Fruit fly (Drosophila melanogaster) whole organism, embryonic: ENCODE data around the gene CG32182.

Source experiments
- Asciz ChIP-seq: fragments of 200-800 bp; sonication (Bioruptor generic); optimal IDR thresholded peaks from 2 replicates; lab custom pipeline; 2017; ENCODE audit warnings: missing biosample characterization, mild to moderate bottlenecking, missing genetic modification characterization, missing genetic modification reagents
- B-H1 ChIP-seq: fragments of 200-800 bp; sonication (Bioruptor generic); IDR thresholded peaks from 3 replicates; pipeline ENCODE4 v1.3.6; 2022; ENCODE audit warnings: missing biosample characterization, missing genetic modification characterization
- CG10543 ChIP-seq: fragments of 200-800 bp; sonication (Bioruptor generic); optimal IDR thresholded peaks from 3 replicates; lab custom pipeline; 2017; ENCODE audit warnings: missing biosample characterization, mild to moderate bottlenecking, missing genetic modification characterization, moderate library complexity
- CG10979 ChIP-seq: fragments of 200-800 bp; sonication (Bioruptor generic); optimal IDR thresholded peaks from 2 replicates; lab custom pipeline; 2018; ENCODE audit warnings: missing biosample characterization, mild to moderate bottlenecking, missing genetic modification characterization, moderate library complexity
- CG11695 ChIP-seq: fragments of 200-800 bp; sonication (Bioruptor generic); IDR thresholded peaks from 3 replicates; pipeline ENCODE4 v1.3.6; 2022; ENCODE audit warnings: missing biosample characterization, missing genetic modification characterization
- CG12236 ChIP-seq: fragments of 200-800 bp; sonication (Bioruptor generic); optimal IDR thresholded peaks from 2 replicates; lab custom pipeline; 2016; ENCODE audit warnings: missing biosample characterization, missing genetic modification characterization
- CG12744 ChIP-seq: fragments of 200-800 bp; sonication (Bioruptor generic); optimal IDR thresholded peaks from 2 replicates; lab custom pipeline; 2016; ENCODE audit warnings: missing biosample characterization, missing genetic modification characterization
- CG14710 ChIP-seq: fragments of 200-800 bp; sonication (Bioruptor generic); optimal IDR thresholded peaks from 3 replicates; lab custom pipeline; 2019; ENCODE audit warnings: missing biosample characterization, mild to moderate bottlenecking, missing genetic modification characterization, moderate library complexity
- CG15011 ChIP-seq: fragments of 200-800 bp; sonication (Bioruptor generic); optimal IDR thresholded peaks from 3 replicates; lab custom pipeline; 2018; ENCODE audit warnings: missing biosample characterization, mild to moderate bottlenecking, missing genetic modification characterization
- CG17568 ChIP-seq: fragments of 200-800 bp; sonication (Bioruptor generic); optimal IDR thresholded peaks from 2 replicates; lab custom pipeline; 2018; ENCODE audit warnings: missing biosample characterization, mild to moderate bottlenecking, missing genetic modification characterization, moderate library complexity
- CG18619 ChIP-seq: fragments of 200-800 bp; sonication (Bioruptor generic); optimal IDR thresholded peaks from 3 replicates; lab custom pipeline; 2017; ENCODE audit warnings: missing biosample characterization, mild to moderate bottlenecking, missing genetic modification characterization
- CG30403 ChIP-seq: fragments of 200-800 bp; sonication (Bioruptor generic); optimal IDR thresholded peaks from 3 replicates; lab custom pipeline; 2016; ENCODE audit warnings: missing biosample characterization, missing genetic modification characterization
- CG4328 ChIP-seq: fragments of 200-800 bp; sonication (Bioruptor generic); optimal IDR thresholded peaks from 3 replicates; lab custom pipeline; 2017; ENCODE audit warnings: missing biosample characterization, missing genetic modification reagents, missing genetic modification characterization
- CG4404 ChIP-seq: fragments of 200-800 bp; sonication (Bioruptor generic); IDR thresholded peaks from 2 replicates; pipeline ENCODE4 v1.3.6; 2022; ENCODE audit warnings: missing biosample characterization, missing genetic modification characterization
- CG4707 ChIP-seq: fragments of 200-800 bp; sonication (Bioruptor generic); optimal IDR thresholded peaks from 2 replicates; lab custom pipeline; 2018; ENCODE audit warnings: missing biosample characterization, mild to moderate bottlenecking, missing genetic modification characterization, moderate library complexity
- CG7963 ChIP-seq: fragments of 200-800 bp; sonication (Bioruptor generic); IDR thresholded peaks from 3 replicates; pipeline ENCODE4 v1.3.6; 2022; ENCODE audit warnings: missing biosample characterization, missing genetic modification characterization; ENCODE audit not compliant: partially characterized antibody
- CG9215 ChIP-seq: fragments of 200-800 bp; sonication (Bioruptor generic); IDR thresholded peaks from 2 replicates; pipeline ENCODE4 v1.3.6; 2022; ENCODE audit warnings: missing biosample characterization, missing genetic modification characterization
- CrebB ChIP-seq: fragments of 200-800 bp; sonication (Bioruptor generic); optimal IDR thresholded peaks from 3 replicates; lab custom pipeline; 2018; ENCODE audit warnings: missing biosample characterization, mild to moderate bottlenecking, missing genetic modification characterization
- Doc3 ChIP-seq: fragments of 200-800 bp; sonication (Bioruptor generic); IDR thresholded peaks from 3 replicates; pipeline ENCODE4 v1.3.6; 2022; ENCODE audit warnings: missing biosample characterization, missing genetic modification characterization; ENCODE audit not compliant: partially characterized antibody
- Fer3 ChIP-seq: fragments of 200-800 bp; sonication (Bioruptor generic); optimal IDR thresholded peaks from 2 replicates; lab custom pipeline; 2018; ENCODE audit warnings: missing biosample characterization, mild to moderate bottlenecking, missing genetic modification characterization, moderate library complexity
- Gsc ChIP-seq: fragments of 200-800 bp; sonication (Bioruptor generic); IDR thresholded peaks from 2 replicates; pipeline ENCODE4 v1.3.6; 2022; ENCODE audit warnings: missing biosample characterization, missing genetic modification characterization
- Lim3 ChIP-seq: fragments of 200-800 bp; sonication (Bioruptor generic); IDR thresholded peaks from 2 replicates; pipeline ENCODE4 v1.3.6; 2022; ENCODE audit warnings: missing biosample characterization, missing genetic modification characterization
- MTF-1 ChIP-seq: fragments of 200-800 bp; sonication (Bioruptor generic); optimal IDR thresholded peaks from 2 replicates; lab custom pipeline; 2018; ENCODE audit warnings: missing biosample characterization, mild to moderate bottlenecking, missing genetic modification characterization, borderline replicate concordance
- Nf-YA ChIP-seq: fragments of 200-800 bp; sonication (Bioruptor generic); IDR thresholded peaks from 2 replicates; pipeline ENCODE4 v1.3.6; 2022; ENCODE audit warnings: missing biosample characterization, missing genetic modification characterization
- Sox100B ChIP-seq: fragments of 200-800 bp; sonication (Bioruptor generic); optimal IDR thresholded peaks from 3 replicates; lab custom pipeline; 2018; ENCODE audit warnings: missing biosample characterization, mild to moderate bottlenecking, missing genetic modification characterization
- Taf1 ChIP-seq: fragments of 200-800 bp; sonication (Bioruptor generic); IDR thresholded peaks from 2 replicates; pipeline ENCODE4 v1.3.6; 2022; ENCODE audit warnings: missing biosample characterization, missing genetic modification characterization
- abd-A ChIP-seq: fragments of 200-800 bp; sonication (Bioruptor generic); optimal IDR thresholded peaks from 3 replicates; lab custom pipeline; 2019; ENCODE audit warnings: missing biosample characterization, mild to moderate bottlenecking, missing genetic modification characterization, moderate library complexity
- bsh ChIP-seq, 2 experiments: fragments of 200-800 bp; sonication (Bioruptor generic); optimal IDR thresholded peaks; 2 replicates each; lab custom pipeline; 2017 to 2018; ENCODE audit warnings: mild to moderate bottlenecking in 2 of 2, missing biosample characterization in 2 of 2, missing genetic modification characterization in 2 of 2, moderate library complexity in 1 of 2
- cad ChIP-seq: fragments of >200 bp; optimal IDR thresholded peaks from 2 replicates; lab custom pipeline; 2017; ENCODE audit warnings: missing biosample characterization, missing genetic modification characterization
- cato ChIP-seq: fragments of 200-800 bp; sonication (Bioruptor generic); optimal IDR thresholded peaks from 2 replicates; lab custom pipeline; 2016; ENCODE audit warnings: missing biosample characterization, missing genetic modification characterization, borderline replicate concordance
- dm ChIP-seq: fragments of 200-800 bp; sonication (Bioruptor generic); optimal IDR thresholded peaks from 3 replicates; lab custom pipeline; 2016; ENCODE audit warnings: missing biosample characterization, missing genetic modification characterization
- exex ChIP-seq: fragments of 200-800 bp; sonication (Bioruptor generic); optimal IDR thresholded peaks from 4 replicates; lab custom pipeline; 2018; ENCODE audit warnings: missing biosample characterization, mild to moderate bottlenecking, missing genetic modification characterization, moderate library complexity
- fd64A ChIP-seq: fragments of 200-800 bp; sonication (Bioruptor generic); optimal IDR thresholded peaks from 3 replicates; lab custom pipeline; 2018; ENCODE audit warnings: missing biosample characterization, mild to moderate bottlenecking, missing genetic modification characterization
- gce ChIP-seq: fragments of 200-800 bp; sonication (Bioruptor generic); IDR thresholded peaks from 3 replicates; pipeline ENCODE4 v1.3.6; 2022; ENCODE audit warnings: missing biosample characterization, missing genetic modification characterization
- jing ChIP-seq: fragments of 200-800 bp; sonication (Bioruptor generic); optimal IDR thresholded peaks from 2 replicates; lab custom pipeline; 2018; ENCODE audit warnings: missing biosample characterization, mild to moderate bottlenecking, missing genetic modification characterization
- lab ChIP-seq: fragments of 200-800 bp; sonication (Bioruptor generic); optimal IDR thresholded peaks from 3 replicates; lab custom pipeline; 2017; ENCODE audit warnings: missing biosample characterization, missing genetic modification characterization, mild to moderate bottlenecking, moderate library complexity, missing genetic modification reagents
- lmd ChIP-seq: fragments of 200-800 bp; sonication (Bioruptor generic); IDR thresholded peaks from 2 replicates; pipeline ENCODE4 v1.3.6; 2022; ENCODE audit warnings: missing biosample characterization, missing genetic modification characterization
- luna ChIP-seq: fragments of 200-800 bp; sonication (Bioruptor generic); optimal IDR thresholded peaks from 2 replicates; lab custom pipeline; 2016; ENCODE audit warnings: missing biosample characterization, missing genetic modification characterization
- mld ChIP-seq: fragments of 200-800 bp; sonication (Bioruptor generic); IDR thresholded peaks from 3 replicates; pipeline ENCODE4 v1.3.6; 2022; ENCODE audit warnings: missing biosample characterization, missing genetic modification characterization; ENCODE audit not compliant: partially characterized antibody
- org-1 ChIP-seq: fragments of 200-800 bp; sonication (Bioruptor generic); optimal IDR thresholded peaks from 2 replicates; lab custom pipeline; 2017; ENCODE audit warnings: missing biosample characterization, missing genetic modification characterization
- p53 ChIP-seq: fragments of 200-800 bp; sonication (Bioruptor generic); optimal IDR thresholded peaks from 2 replicates; lab custom pipeline; 2016; ENCODE audit warnings: missing biosample characterization, missing genetic modification characterization
- pfk ChIP-seq: fragments of 200-800 bp; sonication (Bioruptor generic); optimal IDR thresholded peaks from 2 replicates; lab custom pipeline; 2018; ENCODE audit warnings: missing biosample characterization, mild to moderate bottlenecking, missing genetic modification characterization, moderate library complexity
- pho ChIP-seq: fragments of 200-800 bp; sonication (Bioruptor generic); optimal IDR thresholded peaks from 2 replicates; lab custom pipeline; 2016; ENCODE audit warnings: missing biosample characterization, missing genetic modification characterization
- pros ChIP-seq: fragments of 200-800 bp; sonication (Bioruptor generic); optimal IDR thresholded peaks from 3 replicates; lab custom pipeline; 2019; ENCODE audit warnings: missing biosample characterization, mild to moderate bottlenecking, missing genetic modification characterization, moderate library complexity
- psq ChIP-seq: fragments of 200-800 bp; sonication (Bioruptor generic); optimal IDR thresholded peaks from 2 replicates; lab custom pipeline; 2017; ENCODE audit warnings: missing biosample characterization, missing genetic modification characterization
- slou ChIP-seq: fragments of 200-800 bp; sonication (Bioruptor generic); optimal IDR thresholded peaks from 3 replicates; lab custom pipeline; 2016; ENCODE audit warnings: missing biosample characterization, missing genetic modification characterization
- so ChIP-seq: fragments of 200-800 bp; sonication (Bioruptor generic); IDR thresholded peaks from 3 replicates; pipeline ENCODE4 v1.3.6; 2022; ENCODE audit warnings: missing biosample characterization, missing genetic modification characterization
- tio ChIP-seq: fragments of 200-800 bp; sonication (Bioruptor generic); optimal IDR thresholded peaks from 2 replicates; lab custom pipeline; 2017; ENCODE audit warnings: missing biosample characterization, missing genetic modification characterization, inconsistent platforms
- zen2 ChIP-seq: fragments of 200-800 bp; sonication (Bioruptor generic); IDR thresholded peaks from 3 replicates; pipeline ENCODE4 v1.3.6; 2022; ENCODE audit warnings: missing biosample characterization, missing genetic modification characterization; ENCODE audit not compliant: partially characterized antibody

Gene CG32182

DNA sequence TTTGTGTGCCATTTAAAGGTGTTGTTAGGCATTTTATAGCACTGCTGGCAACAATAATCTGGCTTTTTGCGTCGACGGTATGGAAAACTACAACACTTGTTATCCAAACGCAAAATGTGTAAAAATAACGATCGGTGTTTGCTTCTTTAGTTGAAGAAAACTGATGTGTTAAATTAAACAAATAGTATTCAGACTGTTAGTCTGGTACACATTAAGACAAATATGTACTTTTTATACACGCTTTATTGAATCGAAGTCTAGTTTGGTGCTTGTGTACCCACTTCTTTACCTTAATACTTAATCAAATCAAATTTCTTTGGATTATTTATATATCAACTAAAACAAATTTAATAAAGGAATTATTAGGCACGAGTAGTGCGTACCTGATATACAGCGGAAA is 33.6 kb downstream of the CG32182 start (continued):
- TF ChIP-seq p53 (no peak), Lim3 (GFP tag; lab: Robert Waterston, UW) (no peak), CrebB (peak; percentile 46), bsh (GFP tag; optimal IDR thresholded peaks at IDR 0.05; lab: Kevin White, UChicago) (no peak), slou (GFP tag; lab: Kevin White, UChicago) (peak; percentile 2), CG12744 (GFP tag; lab: Kevin White, UChicago) (peak; percentile 15), CG15011 (GFP tag; lab: Kevin White, UChicago) (peak; percentile 62), CG12236 (GFP tag; lab: Kevin White, UChicago) (no peak), Nf-YA (GFP tag; lab: Robert Waterston, UW) (no peak), fd64A (GFP tag; lab: Kevin White, UChicago) (no peak), MTF-1 (no peak), mld (GFP tag; lab: Robert Waterston, UW) (no peak), pho (GFP tag; lab: Kevin White, UChicago) (peak; percentile 39), pfk (peak; percentile 4), CG4328 (GFP tag; lab: Kevin White, UChicago) (peak; percentile 13)

DNA sequence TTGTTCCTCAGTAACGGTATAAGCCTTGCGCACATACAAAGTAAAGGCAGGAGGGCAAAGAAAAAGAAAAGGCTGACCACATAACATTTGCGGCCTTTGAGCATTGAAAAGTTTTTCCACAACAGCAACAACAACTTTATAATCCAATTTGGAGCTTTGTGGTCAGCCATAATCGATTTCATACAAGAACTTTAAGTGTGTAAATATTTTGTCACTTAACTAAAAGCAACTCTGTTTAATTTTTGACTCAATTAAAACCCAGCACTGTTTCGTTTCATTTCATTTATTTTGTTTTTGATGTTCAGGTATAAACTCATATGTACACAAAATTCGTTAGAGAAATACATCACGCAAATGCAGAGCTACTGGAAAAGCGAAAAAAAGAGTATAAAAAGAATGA is 39.6 kb downstream of the CG32182 start, which contains the start of gene CG42816:
CG42816 (minus strand) TSS at position 101 of the 400 bp plus-strand sequence.
- TF ChIP-seq cato (GFP tag; lab: Kevin White, UChicago) (no peak), org-1 (GFP tag; lab: Kevin White, UChicago) (no peak), B-H1 (GFP tag; lab: Robert Waterston, UW) (no peak), CG4404 (GFP tag; lab: Robert Waterston, UW) (no peak), cad (GFP tag; lab: Kevin White, UChicago) (no peak), exex (tag; lab: Kevin White, UChicago) (no peak), mld (GFP tag; lab: Robert Waterston, UW) (no peak), Sox100B (GFP tag; lab: Kevin White, UChicago) (no peak), CG4707 (GFP tag; lab: Kevin White, UChicago) (no peak), Taf1 (no peak), CG30403 (GFP tag; lab: Kevin White, UChicago) (no peak), jing (GFP tag; lab: Kevin White, UChicago) (no peak), CG9215 (GFP tag; lab: Robert Waterston, UW) (no peak), CG11695 (GFP tag; lab: Robert Waterston, UW) (no peak), Doc3 (GFP tag; lab: Robert Waterston, UW) (no peak), lmd (GFP tag; lab: Robert Waterston, UW) (no peak), luna (GFP tag; lab: Kevin White, UChicago) (no peak), zen2 (GFP tag; lab: Robert Waterston, UW) (no peak)
- TF ChIP-seq, all 482 proteins: peak for 0

DNA sequence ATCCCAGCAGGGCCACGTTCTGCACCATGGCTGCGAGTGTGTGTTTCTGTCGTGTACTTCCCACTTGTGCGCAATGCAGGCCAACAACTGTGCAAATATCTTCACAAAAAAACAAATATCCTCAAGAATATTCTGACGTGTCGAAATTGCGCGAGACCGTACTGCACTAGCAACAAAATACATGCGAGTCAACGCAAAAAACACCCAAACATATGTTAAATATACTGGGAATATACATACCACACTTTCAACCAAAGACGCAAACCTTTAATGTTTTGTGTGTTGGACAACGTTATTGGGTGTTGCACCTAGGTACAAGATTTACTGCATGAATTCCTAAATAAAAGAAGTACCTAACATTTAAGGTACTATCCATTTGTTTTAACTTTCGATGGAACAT is 44.2 kb downstream of the CG32182 start, which contains the start of gene NUCB1:
NUCB1 (minus strand) TSS at position 173 of the 400 bp plus-strand sequence.
- TF ChIP-seq so (GFP tag; lab: Robert Waterston, UW) (no peak), Gsc (GFP tag; lab: Robert Waterston, UW) (no peak), CG10543 (GFP tag; lab: Kevin White, UChicago) (no peak), gce (GFP tag; lab: Robert Waterston, UW) (no peak), CG18619 (GFP tag; lab: Kevin White, UChicago) (peak; percentile 29), lab (GFP tag; lab: Kevin White, UChicago) (no peak), Asciz (GFP tag; lab: Kevin White, UChicago) (no peak), slou (GFP tag; lab: Kevin White, UChicago) (no peak), Fer3 (tag; lab: Kevin White, UChicago) (no peak), pros (GFP tag; lab: Kevin White, UChicago) (no peak), CG7963 (GFP tag; lab: Robert Waterston, UW) (no peak), abd-A (no peak), CG14710 (tag; lab: Kevin White, UChicago) (peak; percentile 60), CG10979 (tag; lab: Kevin White, UChicago) (peak; percentile 18), tio (GFP tag; lab: Kevin White, UChicago) (no peak), CG17568 (no peak), dm (peak; percentile 54), psq (no peak)
